Worm (Caenorhabditis elegans): ENCODE measurements around the gene srh-183.

- TF ChIP-seq tab-1 (GFP tag; IDR thresholded peaks at IDR 0.05) (no peak), cog-1 (tag; optimal IDR thresholded peaks at IDR 0.05) (no peak)
These were observed 16.5 kb upstream of the srh-183 start for ce11 chrV:19994665-19995064.

Data from whole organism, midembryonic.